Worm (Caenorhabditis elegans): ENCODE measurements around the gene B0336.13.

B0336.13 gene

DNA sequence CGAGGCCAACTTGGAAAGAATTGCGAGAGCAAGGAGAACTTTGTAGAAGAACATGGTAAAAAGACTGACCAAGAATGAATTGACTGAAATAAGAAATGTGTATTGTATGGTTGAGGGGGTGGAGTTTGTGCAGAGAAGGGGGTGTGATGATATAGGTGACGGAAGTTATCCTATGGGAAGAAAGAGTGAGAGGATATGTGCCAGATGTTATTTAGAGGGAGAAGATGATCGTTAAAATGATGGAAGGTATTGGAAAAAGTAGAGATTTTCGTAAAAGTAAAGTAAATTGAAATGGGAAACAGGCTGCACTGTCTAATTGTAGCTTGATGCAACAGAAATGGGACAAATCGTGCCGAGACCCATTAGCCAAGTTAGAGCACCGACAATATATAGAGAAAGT, 36.9 kb upstream of the B0336.13 start, which contains the start of gene sdz-21:
TSS of gene sdz-21 (minus strand) at position 101 of the 400 bp plus-strand sequence.
- TF ChIP-seq nhr-129 (tag; optimal IDR thresholded peaks at IDR 0.05) (no peak), nhr-11 (tag; optimal IDR thresholded peaks at IDR 0.05) (no peak), peb-1 (tag; optimal IDR thresholded peaks at IDR 0.05) (no peak), ZK546.5 (tag; optimal IDR thresholded peaks at IDR 0.05) (no peak), nhr-77 (tag; optimal IDR thresholded peaks at IDR 0.05) (no peak), unc-62 (GFP tag; optimal IDR thresholded peaks at IDR 0.05) (no peak), dmd-4 (tag; optimal IDR thresholded peaks at IDR 0.05) (no peak), nhr-6 (tag; optimal IDR thresholded peaks at IDR 0.05) (no peak), nhr-21 (tag; optimal IDR thresholded peaks at IDR 0.05) (no peak), crh-2 (tag; optimal IDR thresholded peaks at IDR 0.05) (no peak), Y55F3AM.14 (GFP tag; optimal IDR thresholded peaks at IDR 0.05) (no peak), sem-4 (tag; optimal IDR thresholded peaks at IDR 0.05) (no peak), lsy-2 (tag; optimal IDR thresholded peaks at IDR 0.05) (no peak), aly-2 (tag; optimal IDR thresholded peaks at IDR 0.05) (no peak), snpc-4 (tag; optimal IDR thresholded peaks at IDR 0.05) (no peak), lin-39 (tag; optimal IDR thresholded peaks at IDR 0.05) (no peak), ama-1 (optimal IDR thresholded peaks at IDR 0.05) (no peak), gmeb-1 (tag; optimal IDR thresholded peaks at IDR 0.05) (no peak), ztf-11 (tag; optimal IDR thresholded peaks at IDR 0.05) (no peak)

DNA sequence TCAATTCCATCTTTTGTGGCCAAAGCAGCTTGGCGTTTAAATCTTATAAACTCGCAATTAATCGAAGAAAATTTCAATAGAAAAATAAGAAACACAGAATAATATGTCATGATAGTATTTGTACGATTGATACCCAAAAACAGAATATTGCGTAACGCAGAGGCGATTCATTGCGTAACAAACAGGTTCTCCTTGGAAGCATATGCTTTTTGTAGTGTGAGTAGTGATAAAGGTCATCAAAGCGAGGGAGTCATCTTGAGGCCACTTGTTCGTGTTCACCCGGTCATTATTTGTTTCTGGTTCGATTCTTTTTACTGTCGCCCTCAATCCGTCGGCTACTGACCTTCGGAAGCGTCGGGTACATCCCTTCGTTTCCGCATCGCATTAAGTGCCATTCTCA, 32.9 kb upstream of the B0336.13 start, which contains the start of gene F54E7.6:
TSS of gene F54E7.6 (minus strand) at position 110 of the 400 bp plus-strand sequence.
- TF ChIP-seq peb-1 (tag; optimal IDR thresholded peaks at IDR 0.05) (no peak), ceh-82 (tag; optimal IDR thresholded peaks at IDR 0.05) (no peak), nhr-25 (tag; optimal IDR thresholded peaks at IDR 0.05) (peak; percentile 57)

DNA sequence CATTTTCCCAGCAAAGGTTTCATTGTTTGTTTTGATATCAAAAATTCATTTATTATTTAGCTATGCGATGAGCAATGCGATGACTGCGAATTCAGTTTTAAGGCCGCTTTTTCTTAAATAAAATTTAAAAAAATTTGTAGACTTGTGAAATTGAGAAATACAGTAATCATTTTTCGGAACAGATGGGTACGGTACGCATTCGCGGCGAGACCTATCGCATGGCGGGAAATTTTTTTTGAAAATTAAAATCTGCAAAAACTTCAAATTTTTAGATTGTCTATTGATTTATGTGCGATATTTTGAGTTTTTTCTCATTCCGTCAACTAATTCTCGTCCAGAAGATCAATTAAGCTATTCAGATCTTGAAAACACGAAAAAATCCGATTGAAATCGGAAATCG, 30.3 kb upstream of the B0336.13 start:
- TF ChIP-seq fos-1 (tag; optimal IDR thresholded peaks at IDR 0.05), result no peak
- TF ChIP-seq nhr-10 (tag; optimal IDR thresholded peaks at IDR 0.05), result no peak

- TF ChIP-seq nhr-129 (tag; optimal IDR thresholded peaks at IDR 0.05) (no peak), F13H6.1 (tag; optimal IDR thresholded peaks at IDR 0.05) (no peak), nhr-12 (tag; optimal IDR thresholded peaks at IDR 0.05) (no peak), mbf-1 (tag; optimal IDR thresholded peaks at IDR 0.05) (no peak), ztf-4 (tag; optimal IDR thresholded peaks at IDR 0.05) (no peak), fos-1 (tag; optimal IDR thresholded peaks at IDR 0.05) (no peak), blmp-1 (tag; optimal IDR thresholded peaks at IDR 0.05; ENCODE audit: insufficient read depth) (no peak), ZK546.5 (tag; optimal IDR thresholded peaks at IDR 0.05) (no peak), lsy-2 (tag; optimal IDR thresholded peaks at IDR 0.05) (no peak), egl-27 (tag; optimal IDR thresholded peaks at IDR 0.05) (no peak), nhr-237 (tag; optimal IDR thresholded peaks at IDR 0.05) (no peak), ceh-16 (tag; optimal IDR thresholded peaks at IDR 0.05) (no peak), nhr-11 (tag; optimal IDR thresholded peaks at IDR 0.05) (no peak), ceh-82 (tag; optimal IDR thresholded peaks at IDR 0.05) (no peak), snpc-4 (tag; optimal IDR thresholded peaks at IDR 0.05) (no peak), sma-9 (GFP tag; optimal IDR thresholded peaks at IDR 0.05) (no peak), sma-9 (tag; optimal IDR thresholded peaks at IDR 0.05) (no peak), unc-39 (tag; optimal IDR thresholded peaks at IDR 0.05) (no peak), C34F6.9 (tag; optimal IDR thresholded peaks at IDR 0.05) (no peak), elt-1 (tag; optimal IDR thresholded peaks at IDR 0.05) (no peak)
Measured at ce11 chrIII:5663933-5664332, 29.9 kb upstream of the B0336.13 start, which contains the start of gene par-3. Gene par-3 (plus strand): TSS chrIII:5664233.

DNA sequence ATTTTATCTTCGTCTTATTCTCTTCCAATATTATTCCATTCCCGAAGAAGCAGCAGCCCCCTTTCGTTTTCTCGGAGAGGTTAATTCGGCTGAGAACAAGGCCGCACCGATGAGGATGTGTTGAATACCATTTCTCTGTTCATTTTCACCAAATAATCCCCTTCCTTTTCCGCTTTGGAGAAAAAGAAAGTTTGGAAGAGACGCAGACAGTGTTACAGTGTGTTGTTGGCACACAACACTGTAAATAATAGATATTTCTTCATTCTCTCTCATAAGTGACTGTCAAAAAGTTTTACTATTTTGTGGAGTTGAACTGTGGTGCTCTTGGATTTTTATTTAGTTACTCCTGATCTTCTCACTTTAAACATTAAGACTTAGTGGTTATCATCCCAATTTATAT, 28.6 kb upstream of the B0336.13 start:
- no peak for TF ChIP-seq ceh-82 (tag; optimal IDR thresholded peaks at IDR 0.05)
- no peak for TF ChIP-seq unc-62 (GFP tag; optimal IDR thresholded peaks at IDR 0.05)
- no peak for TF ChIP-seq nhr-77 (tag; optimal IDR thresholded peaks at IDR 0.05)
- TF ChIP-seq elt-1 (tag; optimal IDR thresholded peaks at IDR 0.05), result no peak
- no peak for TF ChIP-seq nhr-23 (tag; optimal IDR thresholded peaks at IDR 0.05)
- no peak for TF ChIP-seq sem-4 (tag; optimal IDR thresholded peaks at IDR 0.05)
- peak; percentile 7 for TF ChIP-seq crh-2 (tag; optimal IDR thresholded peaks at IDR 0.05)
- peak; percentile 36 for TF ChIP-seq fos-1 (tag; optimal IDR thresholded peaks at IDR 0.05)
- TF ChIP-seq nhr-237 (tag; optimal IDR thresholded peaks at IDR 0.05), result no peak
- TF ChIP-seq nhr-25 (tag; optimal IDR thresholded peaks at IDR 0.05), result peak; percentile 2
- no peak for TF ChIP-seq unc-39 (tag; optimal IDR thresholded peaks at IDR 0.05)
- no peak for TF ChIP-seq ZK546.5 (tag; optimal IDR thresholded peaks at IDR 0.05)

Measured in whole organism, L2 larva.